Worm (Caenorhabditis elegans): ENCODE measurements around the gene teg-1.
A peak's percentile ranks its signal among the peaks of the same experiment; 100 is the strongest.

DNA sequence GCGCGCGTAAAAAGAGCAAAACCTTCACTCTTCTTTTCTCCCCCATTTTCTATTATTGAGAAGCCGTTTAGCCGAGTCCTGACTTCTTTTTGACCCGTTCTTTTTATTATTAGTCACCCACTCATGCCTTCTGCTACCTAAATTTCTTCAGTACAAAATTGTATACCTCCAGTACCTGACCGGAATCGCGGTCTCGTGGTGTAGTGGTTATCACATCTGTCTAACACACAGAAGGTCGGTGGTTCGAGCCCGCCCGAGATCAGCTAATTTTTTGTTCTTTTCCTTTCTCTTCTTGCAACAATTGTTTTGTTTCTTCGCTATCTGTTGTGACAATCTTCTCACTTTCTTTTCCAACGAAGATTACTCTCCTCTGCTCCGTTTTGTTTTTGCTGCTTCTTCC is 34.8 kb upstream of the teg-1 start:
- TF ChIP-seq fkh-10 (GFP tag; optimal IDR thresholded peaks at IDR 0.05) (no peak), elt-2 (tag; optimal IDR thresholded peaks at IDR 0.05) (peak; percentile 21), ceh-16 (tag; optimal IDR thresholded peaks at IDR 0.05) (no peak), unc-39 (tag; optimal IDR thresholded peaks at IDR 0.05) (no peak), nhr-237 (tag; optimal IDR thresholded peaks at IDR 0.05) (no peak), unc-62 (GFP tag; optimal IDR thresholded peaks at IDR 0.05) (no peak), ceh-9 (tag; optimal IDR thresholded peaks at IDR 0.05) (no peak), nhr-25 (tag; optimal IDR thresholded peaks at IDR 0.05) (no peak), elt-3 (tag; optimal IDR thresholded peaks at IDR 0.05) (no peak), fos-1 (tag; optimal IDR thresholded peaks at IDR 0.05) (no peak), nhr-12 (tag; optimal IDR thresholded peaks at IDR 0.05) (no peak), eor-1 (tag; optimal IDR thresholded peaks at IDR 0.05) (no peak), ZK546.5 (tag; optimal IDR thresholded peaks at IDR 0.05) (no peak)

Measured in whole organism, L3 larva.